Worm (Caenorhabditis elegans) whole organism, young adult: ENCODE results near the gene msp-10.
"Not testable (repeated sequence)": the region's sequence is repeated elsewhere in the genome, so short reads cannot be mapped to it uniquely, and the experiment has no call there.

Source experiments
- B0019.2 ChIP-seq: fragments of 200-800 bp; sonication (Bioruptor generic); conservative IDR thresholded peaks from 2 replicates; pipeline ENCODE4 v1.3.6; 2022; ENCODE audit warnings: missing genetic modification reagents, missing genetic modification characterization, missing compliant biosample characterization
- B0261.1 ChIP-seq: sonication (generic microtip); optimal IDR thresholded peaks from 2 replicates; lab custom pipeline; 2016; ENCODE audit warnings: mild to moderate bottlenecking, missing genetic modification characterization, moderate library complexity, missing compliant biosample characterization
- F10E7.11 ChIP-seq: sonication (generic microtip); optimal IDR thresholded peaks from 2 replicates; lab custom pipeline; 2017; ENCODE audit warnings: mild to moderate bottlenecking, missing genetic modification characterization, moderate library complexity, missing compliant biosample characterization
- F55B11.4 ChIP-seq: sonication (generic microtip); optimal IDR thresholded peaks from 2 replicates; lab custom pipeline; 2016; ENCODE audit warnings: missing compliant biosample characterization, missing genetic modification characterization, borderline replicate concordance; ENCODE audit not compliant: insufficient read depth
- F57A8.1 ChIP-seq: fragments of 200-800 bp; sonication (Bioruptor generic); optimal IDR thresholded peaks from 2 replicates; lab custom pipeline; 2018; ENCODE audit warnings: mild to moderate bottlenecking, missing genetic modification characterization, moderate library complexity, missing compliant biosample characterization
- Y53F4B.3 ChIP-seq: fragments of 200-800 bp; sonication (Bioruptor generic); IDR thresholded peaks from 2 replicates; pipeline ENCODE4 v1.3.6; 2022; ENCODE audit warnings: missing genetic modification reagents, missing genetic modification characterization, missing compliant biosample characterization
- Y67H2A.10 ChIP-seq: fragments of 200-800 bp; sonication (Bioruptor generic); conservative IDR thresholded peaks from 2 replicates; pipeline ENCODE4 v1.3.6; 2022; ENCODE audit warnings: missing genetic modification reagents, missing genetic modification characterization, missing compliant biosample characterization
- attf-5 ChIP-seq: fragments of 200-800 bp; sonication (Bioruptor generic); optimal IDR thresholded peaks from 2 replicates; lab custom pipeline; 2018; ENCODE audit warnings: mild to moderate bottlenecking, missing genetic modification characterization, missing compliant biosample characterization
- bed-1 ChIP-seq: fragments of 200-800 bp; sonication (Bioruptor generic); IDR thresholded peaks from 2 replicates; pipeline ENCODE4 v1.3.6; 2022; ENCODE audit warnings: missing genetic modification reagents, missing genetic modification characterization, missing compliant biosample characterization
- ceh-79 ChIP-seq: sonication (generic microtip); optimal IDR thresholded peaks from 2 replicates; lab custom pipeline; 2017; ENCODE audit warnings: mild to moderate bottlenecking, missing genetic modification characterization, missing compliant biosample characterization
- dox-1 ChIP-seq: fragments of 200-800 bp; sonication (Bioruptor generic); IDR thresholded peaks from 2 replicates; pipeline ENCODE4 v1.3.6; 2022; ENCODE audit warnings: missing genetic modification reagents, missing genetic modification characterization, missing compliant biosample characterization
- dpff-1 ChIP-seq: sonication (generic microtip); optimal IDR thresholded peaks from 2 replicates; lab custom pipeline; 2017; ENCODE audit warnings: mild to moderate bottlenecking, missing genetic modification characterization, missing compliant biosample characterization
- efl-1 ChIP-seq: fragments of 150-350 bp; optimal IDR thresholded peaks from 2 replicates; lab custom pipeline; 2014; ENCODE audit warnings: missing biosample characterization, missing genetic modification reagents, missing genetic modification characterization
- egrh-3 ChIP-seq: fragments of 200-800 bp; sonication (Bioruptor generic); IDR thresholded peaks from 2 replicates; pipeline ENCODE4 v1.3.6; 2022; ENCODE audit warnings: missing genetic modification reagents, missing genetic modification characterization, missing compliant biosample characterization
- gei-17 ChIP-seq: fragments of 200-800 bp; sonication (Bioruptor generic); optimal IDR thresholded peaks from 2 replicates; lab custom pipeline; 2018; ENCODE audit warnings: mild to moderate bottlenecking, missing genetic modification characterization, missing compliant biosample characterization
- hmg-1.2 ChIP-seq: fragments of 200-800 bp; sonication (Bioruptor generic); IDR thresholded peaks from 2 replicates; pipeline ENCODE4 v1.3.6; 2022; ENCODE audit warnings: missing genetic modification reagents, missing genetic modification characterization, missing compliant biosample characterization
- hrde-1 ChIP-seq: sonication (generic microtip); optimal IDR thresholded peaks from 2 replicates; lab custom pipeline; 2016; ENCODE audit warnings: missing genetic modification characterization, mild to moderate bottlenecking, missing compliant biosample characterization, moderate library complexity, missing genotype, missing genetic modification reagents, borderline replicate concordance
- let-607 ChIP-seq, 2 experiments: fragments of 200-800 bp in 1 of 2; sonication (Bioruptor generic) in 1 of 2; sonication (generic microtip) in 1 of 2; optimal IDR thresholded peaks; 2 replicates each; lab custom pipeline; 2016 to 2018; ENCODE audit warnings: mild to moderate bottlenecking in 2 of 2, missing compliant biosample characterization in 2 of 2, missing genetic modification characterization in 2 of 2, moderate library complexity in 2 of 2, missing genotype in 1 of 2
- lin-26 ChIP-seq: fragments of 200-800 bp; sonication (Bioruptor generic); IDR thresholded peaks from 2 replicates; pipeline ENCODE4 v1.3.6; 2022; ENCODE audit warnings: missing genetic modification reagents, missing genetic modification characterization, missing compliant biosample characterization
- lsy-27 ChIP-seq: sonication (generic microtip); optimal IDR thresholded peaks from 2 replicates; lab custom pipeline; 2017; ENCODE audit warnings: missing genetic modification characterization, mild to moderate bottlenecking, missing compliant biosample characterization, antibody characterized with exemption, missing genotype, borderline replicate concordance; ENCODE audit not compliant: insufficient read depth
- mxl-1 ChIP-seq: sonication (generic microtip); optimal IDR thresholded peaks from 2 replicates; lab custom pipeline; 2016; ENCODE audit warnings: missing genetic modification characterization, missing compliant biosample characterization
- nfya-1 ChIP-seq: sonication (generic microtip); optimal IDR thresholded peaks from 2 replicates; lab custom pipeline; 2017; ENCODE audit warnings: antibody characterized with exemption, missing compliant biosample characterization, missing genetic modification characterization, borderline replicate concordance; ENCODE audit not compliant: insufficient read depth
- nhr-179 ChIP-seq: sonication (generic microtip); optimal IDR thresholded peaks from 2 replicates; lab custom pipeline; 2016; ENCODE audit warnings: mild to moderate bottlenecking, missing genetic modification characterization, missing compliant biosample characterization
- nhr-90 ChIP-seq: sonication (generic microtip); optimal IDR thresholded peaks from 2 replicates; lab custom pipeline; 2016; ENCODE audit warnings: missing genotype, mild to moderate bottlenecking, missing genetic modification characterization, missing compliant biosample characterization
- rec-8 ChIP-seq, 2 experiments: sonication (generic microtip); optimal IDR thresholded peaks; 2 replicates each; lab custom pipeline; 2016; ENCODE audit warnings: mild to moderate bottlenecking in 2 of 2, missing genetic modification characterization in 2 of 2, missing genetic modification reagents in 2 of 2, missing genotype in 2 of 2, missing biosample characterization in 1 of 2, missing compliant biosample characterization in 1 of 2, moderate library complexity in 1 of 2
- snpc-1.3 ChIP-seq: sonication (generic microtip); optimal IDR thresholded peaks from 2 replicates; lab custom pipeline; 2017; ENCODE audit warnings: missing genetic modification characterization, mild to moderate bottlenecking, missing compliant biosample characterization, antibody characterized with exemption, moderate library complexity, missing genotype, missing genetic modification reagents; ENCODE audit not compliant: insufficient read depth
- snpc-3.4 ChIP-seq: sonication (generic microtip); optimal IDR thresholded peaks from 2 replicates; lab custom pipeline; 2017; ENCODE audit warnings: missing genetic modification characterization, mild to moderate bottlenecking, missing compliant biosample characterization, antibody characterized with exemption, moderate library complexity, missing genotype, missing genetic modification reagents
- sptf-2 ChIP-seq: fragments of 200-800 bp; sonication (Bioruptor generic); optimal IDR thresholded peaks from 2 replicates; lab custom pipeline; 2018; ENCODE audit warnings: mild to moderate bottlenecking, missing genetic modification characterization, missing compliant biosample characterization
- tbx-9 ChIP-seq: sonication (generic microtip); optimal IDR thresholded peaks from 2 replicates; lab custom pipeline; 2016; ENCODE audit warnings: borderline replicate concordance, missing genetic modification characterization, inconsistent platforms, missing compliant biosample characterization
- unc-130 ChIP-seq: sonication (generic microtip); optimal IDR thresholded peaks from 2 replicates; lab custom pipeline; 2016; ENCODE audit warnings: missing genetic modification reagents, missing genetic modification characterization, missing compliant biosample characterization
- zfh-2 ChIP-seq: fragments of 200-800 bp; sonication (Bioruptor generic); conservative IDR thresholded peaks from 2 replicates; pipeline ENCODE4 v1.3.6; 2022; ENCODE audit warnings: missing genetic modification reagents, missing genetic modification characterization, missing compliant biosample characterization
- zim-3 ChIP-seq: sonication (generic microtip); optimal IDR thresholded peaks from 2 replicates; lab custom pipeline; 2017; ENCODE audit warnings: mild to moderate bottlenecking, missing genetic modification characterization, moderate library complexity, missing compliant biosample characterization
- ztf-25 ChIP-seq: fragments of 200-800 bp; sonication (Bioruptor generic); IDR thresholded peaks from 2 replicates; pipeline ENCODE4 v1.3.6; 2022; ENCODE audit warnings: missing genetic modification reagents, missing genetic modification characterization, missing compliant biosample characterization
- ztf-28 ChIP-seq: fragments of 200-800 bp; sonication (Bioruptor generic); IDR thresholded peaks from 2 replicates; pipeline ENCODE4 v1.3.6; 2022; ENCODE audit warnings: missing genetic modification reagents, missing genetic modification characterization, missing compliant biosample characterization

Gene msp-10

DNA sequence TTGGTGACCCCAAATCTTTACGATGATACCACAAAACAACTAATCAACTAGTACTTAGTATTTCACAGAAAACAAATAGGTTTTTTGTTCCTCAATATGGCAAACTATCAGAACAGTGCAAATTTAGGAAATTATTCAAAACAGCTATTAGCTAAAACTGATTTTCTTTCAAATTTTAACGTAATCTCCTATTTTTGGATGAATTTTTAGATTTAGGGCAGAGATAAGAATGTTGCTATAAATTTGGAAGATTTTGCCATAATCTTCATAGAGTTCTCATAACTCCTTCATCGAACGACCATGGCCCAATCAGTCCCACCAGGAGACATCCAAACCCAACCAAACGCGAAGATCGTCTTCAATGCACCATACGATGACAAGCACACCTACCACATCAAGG lies at the start of gene msp-10:
TSS of gene msp-10 (plus strand) at position 301 of the 400 bp plus-strand sequence.
- not testable (repeated sequence) for TF ChIP-seq mxl-1 (tag; lab: Kevin White, UChicago); F55B11.4 (tag; lab: Kevin White, UChicago); rec-8 (tag; optimal IDR thresholded peaks at IDR 0.05; lab: Kevin White, UChicago)
- TF ChIP-seq, all 124 proteins: peak for 0; not testable (repeated sequence) for 124

- no peak for TF ChIP-seq ztf-25
- TF ChIP-seq lsy-27 (tag; lab: Kevin White, UChicago) = no peak
- TF ChIP-seq snpc-3.4 (tag; lab: Kevin White, UChicago) = no peak
- no peak for TF ChIP-seq zfh-2
- no peak for TF ChIP-seq nhr-90 (tag; lab: Kevin White, UChicago)
- TF ChIP-seq, all 124 proteins: peak for 0
Measured at ce11 chrIV:9789496-9789895, 48.0 kb upstream of the msp-10 start, which contains the start of gene T13F2.4. T13F2.4 (plus strand) TSS chrIV:9789796.

DNA sequence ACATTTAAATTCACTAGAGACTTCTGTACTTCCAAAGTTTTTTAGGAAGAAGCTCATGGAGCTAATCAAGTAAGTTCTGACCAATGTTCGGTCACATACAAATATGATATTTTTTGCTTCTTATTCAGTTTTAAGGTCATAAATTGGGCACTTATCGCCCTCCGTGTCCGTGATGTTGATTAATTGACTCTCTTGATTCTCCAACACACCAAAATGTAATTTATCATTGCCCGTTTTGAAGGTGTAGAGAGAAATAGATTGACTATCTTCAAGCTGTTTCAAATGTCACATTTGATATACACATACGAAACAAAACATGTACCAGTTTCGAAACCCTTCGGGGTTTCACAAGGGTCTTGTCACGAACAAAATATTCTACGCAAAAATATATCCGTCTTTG lies 46.7 kb upstream of the msp-10 start:
- no peak for TF ChIP-seq bed-1 (GFP tag; lab: Robert Waterston, UW)
- no peak for TF ChIP-seq Y67H2A.10
- TF ChIP-seq hrde-1 (tag; lab: Kevin White, UChicago) = no peak
- no peak for TF ChIP-seq zim-3
- no peak for TF ChIP-seq B0019.2 (GFP tag; lab: Robert Waterston, UW)
- no peak for TF ChIP-seq nfya-1 (tag; lab: Kevin White, UChicago)
- no peak for TF ChIP-seq sptf-2 (GFP tag; lab: Kevin White, UChicago)
- no peak for TF ChIP-seq ztf-28 (GFP tag; lab: Robert Waterston, UW)
- no peak for TF ChIP-seq ceh-79
- TF ChIP-seq tbx-9 (tag; lab: Kevin White, UChicago) = no peak
- no peak for TF ChIP-seq dox-1 (GFP tag; lab: Robert Waterston, UW)
- no peak for TF ChIP-seq attf-5
- no peak for TF ChIP-seq mxl-1 (tag; lab: Kevin White, UChicago)
- TF ChIP-seq F57A8.1 (GFP tag; lab: Kevin White, UChicago) = no peak
- TF ChIP-seq B0261.1 = no peak
- no peak for TF ChIP-seq unc-130 (GFP tag; lab: Kevin White, UChicago)
- TF ChIP-seq lin-26 = no peak
- TF ChIP-seq gei-17 (GFP tag; lab: Kevin White, UChicago) = no peak

DNA sequence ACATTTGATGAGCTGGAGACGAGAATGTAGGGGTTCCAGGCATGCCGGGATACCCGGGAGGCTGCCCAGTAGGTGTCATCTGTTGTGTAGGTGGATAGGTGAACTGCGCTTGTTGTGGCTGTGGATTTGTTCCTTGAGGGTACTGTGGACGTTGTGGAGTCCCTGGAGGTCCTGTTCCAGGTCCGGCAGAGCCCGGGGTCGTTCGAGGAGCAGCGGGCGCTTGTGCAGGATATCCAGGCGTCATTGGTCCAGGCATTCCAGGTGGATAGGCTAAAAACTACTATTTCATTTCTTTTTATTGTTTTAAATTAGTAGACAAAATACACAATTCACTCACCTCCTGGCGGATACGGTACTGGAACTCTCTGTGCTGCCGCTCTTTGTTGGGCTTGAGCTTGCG lies 42.2 kb upstream of the msp-10 start:
- TF ChIP-seq nhr-179 (no peak), egrh-3 (GFP tag; lab: Robert Waterston, UW) (no peak), efl-1 (no peak)
- TF ChIP-seq, all 124 proteins: peak for 0

DNA sequence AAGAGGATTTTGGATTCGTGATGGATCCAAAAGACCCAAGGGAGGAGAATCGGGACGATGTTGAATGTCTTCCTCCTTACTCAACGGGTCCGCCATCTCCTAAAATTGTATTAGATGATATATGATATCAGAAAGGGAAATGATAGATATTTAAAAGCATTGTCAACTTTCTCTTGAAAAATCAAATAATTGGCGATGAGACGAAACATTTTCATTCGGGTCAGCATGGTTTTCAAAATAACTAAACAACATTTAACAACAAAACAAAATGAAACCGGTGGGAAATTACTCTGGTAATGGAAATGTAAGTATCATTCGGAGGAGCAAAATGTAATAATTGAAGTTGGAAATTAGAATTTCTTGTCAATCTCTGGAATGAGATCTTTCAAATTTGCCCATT lies 41.0 kb upstream of the msp-10 start, which contains the start of gene pis-1:
TSS of gene pis-1 (minus strand) at position 101 of the 400 bp plus-strand sequence.
- TF ChIP-seq snpc-1.3 (tag; lab: Kevin White, UChicago) (no peak), F10E7.11 (tag; lab: Kevin White, UChicago) (no peak), gei-17 (GFP tag; lab: Kevin White, UChicago) (no peak), dpff-1 (tag; lab: Kevin White, UChicago) (no peak), hmg-1.2 (peak; percentile 8; the same call in 1 of the 2 replicates), efl-1 (no peak), let-607 (tag; optimal IDR thresholded peaks at IDR 0.05; lab: Kevin White, UChicago) (no peak), Y53F4B.3 (no peak)
